Worm (Caenorhabditis elegans) whole organism, young adult: ENCODE measurements around the gene T19D7.6.

Experiments
- B0019.2 ChIP-seq: fragments of 200-800 bp; sonication (Bioruptor generic); conservative IDR thresholded peaks from 2 replicates; pipeline ENCODE4 v1.3.6; 2022; ENCODE audit warnings: missing genetic modification reagents, missing genetic modification characterization, missing compliant biosample characterization
- B0035.1 ChIP-seq: sonication (generic microtip); optimal IDR thresholded peaks from 2 replicates; lab custom pipeline; 2016; ENCODE audit warnings: missing genetic modification characterization, mild to moderate bottlenecking, missing compliant biosample characterization, missing genotype, missing genetic modification reagents
- F39B2.1 ChIP-seq: fragments of 200-800 bp; sonication (Bioruptor generic); IDR thresholded peaks from 2 replicates; pipeline ENCODE4 v1.3.6; 2022; ENCODE audit warnings: missing genetic modification reagents, missing genetic modification characterization, missing compliant biosample characterization
- F52B5.7 ChIP-seq: sonication (generic microtip); optimal IDR thresholded peaks from 2 replicates; lab custom pipeline; 2016; ENCODE audit warnings: mild to moderate bottlenecking, missing genetic modification characterization, missing compliant biosample characterization
- K11D2.4 ChIP-seq: fragments of 200-800 bp; sonication (Bioruptor generic); IDR thresholded peaks from 2 replicates; pipeline ENCODE4 v1.3.6; 2022; ENCODE audit warnings: missing genetic modification reagents, missing genetic modification characterization, missing compliant biosample characterization
- Y53G8AR.9 ChIP-seq: fragments of 200-800 bp; sonication (Bioruptor generic); conservative IDR thresholded peaks from 2 replicates; pipeline ENCODE4 v1.3.6; 2022; ENCODE audit warnings: missing genetic modification reagents, missing genetic modification characterization, missing compliant biosample characterization
- Y67H2A.10 ChIP-seq: fragments of 200-800 bp; sonication (Bioruptor generic); conservative IDR thresholded peaks from 2 replicates; pipeline ENCODE4 v1.3.6; 2022; ENCODE audit warnings: missing genetic modification reagents, missing genetic modification characterization, missing compliant biosample characterization
- Y95B8A.8 ChIP-seq: fragments of 200-800 bp; sonication (Bioruptor generic); IDR thresholded peaks from 2 replicates; pipeline ENCODE4 v1.3.6; 2022; ENCODE audit warnings: missing genetic modification reagents, missing genetic modification characterization, missing compliant biosample characterization
- ZK185.1 ChIP-seq: sonication (generic microtip); optimal IDR thresholded peaks from 2 replicates; lab custom pipeline; 2016; ENCODE audit warnings: mild to moderate bottlenecking, missing genetic modification characterization, missing compliant biosample characterization; ENCODE audit not compliant: poor library complexity, severe bottlenecking
- ama-1 ChIP-seq, 3 experiments: fragments of 150-350 bp in 1 of 3; sonication (generic microtip) in 2 of 3; optimal IDR thresholded peaks; 2 replicates each; lab custom pipeline; 2014 to 2018; ENCODE audit warnings: missing biosample characterization in 2 of 3, missing genetic modification characterization in 2 of 3, missing genetic modification reagents in 2 of 3
- attf-3 ChIP-seq: fragments of 200-800 bp; sonication (Bioruptor generic); conservative IDR thresholded peaks from 2 replicates; pipeline ENCODE4 v1.3.6; 2022; ENCODE audit warnings: missing genetic modification reagents, missing genetic modification characterization, missing compliant biosample characterization
- attf-6 ChIP-seq: fragments of 200-800 bp; sonication (Bioruptor generic); IDR thresholded peaks from 2 replicates; pipeline ENCODE4 v1.3.6; 2022; ENCODE audit warnings: missing genetic modification reagents, missing genetic modification characterization, missing compliant biosample characterization
- ccch-3 ChIP-seq: fragments of 200-800 bp; sonication (Bioruptor generic); optimal IDR thresholded peaks from 2 replicates; lab custom pipeline; 2018; ENCODE audit warnings: mild to moderate bottlenecking, missing genetic modification characterization, missing compliant biosample characterization
- ceh-58 ChIP-seq: fragments of 200-800 bp; sonication (Bioruptor generic); IDR thresholded peaks from 2 replicates; pipeline ENCODE4 v1.3.6; 2022; ENCODE audit warnings: missing genetic modification characterization, missing compliant biosample characterization
- ceh-79 ChIP-seq: sonication (generic microtip); optimal IDR thresholded peaks from 2 replicates; lab custom pipeline; 2017; ENCODE audit warnings: mild to moderate bottlenecking, missing genetic modification characterization, missing compliant biosample characterization
- dox-1 ChIP-seq: fragments of 200-800 bp; sonication (Bioruptor generic); IDR thresholded peaks from 2 replicates; pipeline ENCODE4 v1.3.6; 2022; ENCODE audit warnings: missing genetic modification reagents, missing genetic modification characterization, missing compliant biosample characterization
- egl-44 ChIP-seq: fragments of 200-800 bp; sonication (Bioruptor generic); IDR thresholded peaks from 2 replicates; pipeline ENCODE4 v1.3.6; 2022; ENCODE audit warnings: missing genetic modification reagents, missing genetic modification characterization, missing compliant biosample characterization
- ekl-4 ChIP-seq: fragments of 200-800 bp; sonication (Bioruptor generic); IDR thresholded peaks from 2 replicates; pipeline ENCODE4 v1.3.6; 2022; ENCODE audit warnings: missing genetic modification reagents, missing genetic modification characterization, missing compliant biosample characterization
- fkh-3 ChIP-seq: sonication (generic microtip); optimal IDR thresholded peaks from 2 replicates; lab custom pipeline; 2016; ENCODE audit warnings: mild to moderate bottlenecking, missing genetic modification characterization, missing compliant biosample characterization
- hlh-26 ChIP-seq: fragments of 200-800 bp; sonication (Bioruptor generic); conservative IDR thresholded peaks from 2 replicates; pipeline ENCODE4 v1.3.6; 2022; ENCODE audit warnings: missing genetic modification reagents, missing genetic modification characterization, missing compliant biosample characterization
- hmg-1.2 ChIP-seq: fragments of 200-800 bp; sonication (Bioruptor generic); IDR thresholded peaks from 2 replicates; pipeline ENCODE4 v1.3.6; 2022; ENCODE audit warnings: missing genetic modification reagents, missing genetic modification characterization, missing compliant biosample characterization
- lsl-1 ChIP-seq: fragments of 200-800 bp; sonication (Bioruptor generic); optimal IDR thresholded peaks from 2 replicates; lab custom pipeline; 2018; ENCODE audit warnings: mild to moderate bottlenecking, missing genetic modification characterization, moderate library complexity, missing compliant biosample characterization
- lsy-27 ChIP-seq: sonication (generic microtip); optimal IDR thresholded peaks from 2 replicates; lab custom pipeline; 2017; ENCODE audit warnings: missing genetic modification characterization, mild to moderate bottlenecking, missing compliant biosample characterization, antibody characterized with exemption, missing genotype, borderline replicate concordance; ENCODE audit not compliant: insufficient read depth
- madf-10 ChIP-seq: sonication (generic microtip); optimal IDR thresholded peaks from 2 replicates; lab custom pipeline; 2016; ENCODE audit warnings: mild to moderate bottlenecking, missing genetic modification characterization, missing compliant biosample characterization
- madf-3 ChIP-seq: fragments of 200-800 bp; sonication (Bioruptor generic); IDR thresholded peaks from 2 replicates; pipeline ENCODE4 v1.3.6; 2022; ENCODE audit warnings: missing genetic modification reagents, missing genetic modification characterization, missing compliant biosample characterization
- mcd-1 ChIP-seq: fragments of 200-800 bp; sonication (Bioruptor generic); IDR thresholded peaks from 2 replicates; pipeline ENCODE4 v1.3.6; 2022; ENCODE audit warnings: missing genetic modification reagents, missing genetic modification characterization, missing compliant biosample characterization
- mel-28 ChIP-seq: sonication (generic microtip); optimal IDR thresholded peaks from 2 replicates; lab custom pipeline; 2016; ENCODE audit warnings: borderline replicate concordance, mild to moderate bottlenecking, missing genetic modification characterization, missing compliant biosample characterization
- mes-4 ChIP-seq: sonication (generic microtip); optimal IDR thresholded peaks from 2 replicates; lab custom pipeline; 2016; ENCODE audit warnings: missing genotype, missing genetic modification characterization, missing compliant biosample characterization
- nhr-27 ChIP-seq: fragments of 200-800 bp; sonication (Bioruptor generic); optimal IDR thresholded peaks from 2 replicates; lab custom pipeline; 2018; ENCODE audit warnings: mild to moderate bottlenecking, missing genetic modification characterization, moderate library complexity, missing compliant biosample characterization
- nhr-90 ChIP-seq: sonication (generic microtip); optimal IDR thresholded peaks from 2 replicates; lab custom pipeline; 2016; ENCODE audit warnings: missing genotype, mild to moderate bottlenecking, missing genetic modification characterization, missing compliant biosample characterization
- rec-8 ChIP-seq, 2 experiments: sonication (generic microtip); optimal IDR thresholded peaks; 2 replicates each; lab custom pipeline; 2016; ENCODE audit warnings: mild to moderate bottlenecking in 2 of 2, missing genetic modification characterization in 2 of 2, missing genetic modification reagents in 2 of 2, missing genotype in 2 of 2, missing biosample characterization in 1 of 2, missing compliant biosample characterization in 1 of 2, moderate library complexity in 1 of 2
- sea-2 ChIP-seq: fragments of 200-800 bp; sonication (Bioruptor generic); IDR thresholded peaks from 2 replicates; pipeline ENCODE4 v1.3.6; 2022; ENCODE audit warnings: missing genetic modification characterization, missing compliant biosample characterization
- somi-1 ChIP-seq: fragments of 200-800 bp; sonication (Bioruptor generic); optimal IDR thresholded peaks from 2 replicates; lab custom pipeline; 2018; ENCODE audit warnings: mild to moderate bottlenecking, missing genetic modification characterization, missing compliant biosample characterization
- sptf-2 ChIP-seq: fragments of 200-800 bp; sonication (Bioruptor generic); optimal IDR thresholded peaks from 2 replicates; lab custom pipeline; 2018; ENCODE audit warnings: mild to moderate bottlenecking, missing genetic modification characterization, missing compliant biosample characterization
- tlf-1 ChIP-seq: fragments of 200-800 bp; sonication (Bioruptor generic); optimal IDR thresholded peaks from 2 replicates; lab custom pipeline; 2018; ENCODE audit warnings: mild to moderate bottlenecking, missing genetic modification characterization, missing compliant biosample characterization
- unc-62 ChIP-seq: fragments of 150-350 bp; optimal IDR thresholded peaks from 2 replicates; lab custom pipeline; 2014; ENCODE audit warnings: missing biosample characterization, missing genetic modification reagents, missing genetic modification characterization
- ztf-28 ChIP-seq: fragments of 200-800 bp; sonication (Bioruptor generic); IDR thresholded peaks from 2 replicates; pipeline ENCODE4 v1.3.6; 2022; ENCODE audit warnings: missing genetic modification reagents, missing genetic modification characterization, missing compliant biosample characterization
- ztf-6 ChIP-seq: fragments of 200-800 bp; sonication (Bioruptor generic); IDR thresholded peaks from 2 replicates; pipeline ENCODE4 v1.3.6; 2022; ENCODE audit warnings: missing genetic modification reagents, missing genetic modification characterization, missing compliant biosample characterization

Gene T19D7.6

DNA sequence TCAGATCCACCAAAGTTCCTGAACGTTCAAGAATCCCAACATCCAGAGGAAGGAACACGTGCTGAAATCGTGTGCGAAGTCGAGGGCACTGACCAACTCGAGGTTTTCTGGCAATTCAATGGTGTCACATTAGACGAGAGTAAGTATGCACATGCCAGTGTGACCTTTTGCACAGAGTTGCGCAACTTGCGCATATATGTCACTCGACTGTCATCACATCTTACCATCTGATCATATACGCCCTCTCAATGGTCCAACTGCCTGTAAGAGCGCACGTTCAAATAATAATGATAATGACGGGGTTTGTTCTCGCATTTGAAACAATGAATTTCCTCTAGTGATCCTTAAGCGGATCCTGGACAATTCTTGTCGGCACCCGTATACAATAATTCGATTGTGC is 25.7 kb upstream of the T19D7.6 start:
- no peak for TF ChIP-seq ZK185.1 (tag; lab: Kevin White, UChicago)
- TF ChIP-seq, all 124 proteins: peak for 0

ce11 chrX:691613-692012 is 21.0 kb upstream of the T19D7.6 start, which contains the start of gene ncam-1:
ncam-1 (plus strand) TSS chrX:691913.
- no peak for TF ChIP-seq ama-1 (optimal IDR thresholded peaks at IDR 0.05; lab: Kevin White, UChicago)
- TF ChIP-seq ama-1 (GFP tag; optimal IDR thresholded peaks at IDR 0.05; lab: Kevin White, UChicago), result no peak
- TF ChIP-seq ccch-3 (GFP tag; lab: Kevin White, UChicago), result no peak
- no peak for TF ChIP-seq Y95B8A.8 (GFP tag; lab: Robert Waterston, UW)
- TF ChIP-seq Y53G8AR.9 (GFP tag; lab: Robert Waterston, UW), result no peak
- no peak for TF ChIP-seq ztf-6 (GFP tag; lab: Robert Waterston, UW)
- TF ChIP-seq egl-44 (GFP tag; lab: Robert Waterston, UW), result no peak
- TF ChIP-seq nhr-90 (tag; lab: Kevin White, UChicago), result no peak
- TF ChIP-seq dox-1, result no peak
- no peak for TF ChIP-seq somi-1
- no peak for TF ChIP-seq attf-3 (GFP tag; lab: Robert Waterston, UW)
- no peak for TF ChIP-seq F52B5.7 (tag; lab: Kevin White, UChicago)
- no peak for TF ChIP-seq hmg-1.2 (GFP tag; lab: Robert Waterston, UW)
- TF ChIP-seq madf-3 (GFP tag; lab: Robert Waterston, UW), result no peak
- TF ChIP-seq Y67H2A.10, result no peak
- TF ChIP-seq attf-6 (GFP tag; lab: Robert Waterston, UW), result no peak
- TF ChIP-seq hlh-26 (GFP tag; lab: Robert Waterston, UW), result no peak
- TF ChIP-seq ceh-58, result no peak

DNA sequence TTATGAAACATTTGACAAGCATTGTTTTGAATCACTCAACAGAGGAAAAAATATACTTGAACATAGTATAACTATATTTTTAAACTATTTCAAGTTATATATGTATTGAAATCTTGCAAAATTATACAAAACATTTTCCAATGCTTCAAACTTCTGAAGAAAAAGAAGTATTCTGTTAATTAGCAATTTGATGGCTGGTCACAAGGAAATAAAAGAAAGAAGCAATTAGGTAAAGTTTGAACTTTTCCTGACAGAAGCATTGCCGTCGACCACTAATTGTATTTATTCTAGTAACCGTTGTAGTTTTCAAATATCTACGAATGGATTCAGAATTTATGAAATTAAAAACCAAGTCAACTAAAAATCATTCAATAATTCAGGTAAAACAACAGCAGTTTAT is 18.0 kb upstream of the T19D7.6 start:
- no peak for TF ChIP-seq ekl-4
- no peak for TF ChIP-seq ZK185.1 (tag; lab: Kevin White, UChicago)
- no peak for TF ChIP-seq B0019.2 (GFP tag; lab: Robert Waterston, UW)
- no peak for TF ChIP-seq mes-4 (tag; lab: Kevin White, UChicago)
- TF ChIP-seq nhr-27, result no peak
- TF ChIP-seq Y95B8A.8 (GFP tag; lab: Robert Waterston, UW), result no peak
- TF ChIP-seq unc-62 (GFP tag; lab: Kevin White, UChicago), result no peak
- TF ChIP-seq ceh-79 (tag; lab: Kevin White, UChicago), result no peak
- no peak for TF ChIP-seq mcd-1 (GFP tag; lab: Robert Waterston, UW)
- no peak for TF ChIP-seq lsl-1 (GFP tag; lab: Kevin White, UChicago)
- no peak for TF ChIP-seq sea-2 (GFP tag; lab: Robert Waterston, UW)

ce11 chrX:682691-683090 is 12.1 kb upstream of the T19D7.6 start, which contains the start of gene Y9C12A.1:
Y9C12A.1 (minus strand) TSS chrX:682791.
- TF ChIP-seq mel-28 (tag; lab: Kevin White, UChicago) (no peak), fkh-3 (tag; lab: Kevin White, UChicago) (no peak), sptf-2 (no peak), K11D2.4 (GFP tag; lab: Robert Waterston, UW) (no peak), rec-8 (tag; optimal IDR thresholded peaks at IDR 0.05; lab: Kevin White, UChicago) (no peak), unc-62 (GFP tag; lab: Kevin White, UChicago) (no peak), B0035.1 (tag; lab: Kevin White, UChicago) (no peak), attf-3 (GFP tag; lab: Robert Waterston, UW) (no peak), madf-10 (tag; lab: Kevin White, UChicago) (no peak), lsy-27 (tag; lab: Kevin White, UChicago) (no peak), F39B2.1 (no peak), tlf-1 (no peak), ztf-28 (no peak)
